Fruit fly (Drosophila melanogaster) S2 (cell line): Measurements from ENCODE around the gene Nepl18.

Experiments
- CG8478 ChIP-seq: fragments of >200 bp; optimal IDR thresholded peaks from 2 replicates; lab custom pipeline; 2018
- CTCF ChIP-seq, 2 experiments: fragments of >200 bp; optimal IDR thresholded peaks; 2 replicates each; lab custom pipeline; 2018

dm6 chr3R:28888561-28889426, 13.4 kb downstream of the Nepl18 start:
- no peak for TF ChIP-seq CG8478 (lab: Kevin White, UChicago)
- no peak for TF ChIP-seq CTCF (optimal IDR thresholded peaks at IDR 0.05; lab: Kevin White, UChicago)
